Worm (Caenorhabditis elegans) whole organism, midembryonic: Measurements from ENCODE around the gene cwp-1.

Source experiments
- T22C8.4 ChIP-seq: fragments of 200-800 bp; sonication (Bioruptor generic); IDR thresholded peaks from 2 replicates; pipeline ENCODE4 v1.3.6; 2022; ENCODE audit warnings: missing genetic modification characterization, missing compliant biosample characterization
- cog-1 ChIP-seq: sonication (generic microtip); optimal IDR thresholded peaks from 2 replicates; lab custom pipeline; 2016; ENCODE audit warnings: missing genetic modification characterization, missing compliant biosample characterization
- flt-1 ChIP-seq: fragments of 200-800 bp; sonication (Bioruptor generic); IDR thresholded peaks from 2 replicates; pipeline ENCODE4 v1.3.6; 2022; ENCODE audit warnings: missing genetic modification characterization, missing compliant biosample characterization
- klf-2 ChIP-seq: fragments of 200-800 bp; sonication (Bioruptor generic); conservative IDR thresholded peaks from 2 replicates; pipeline ENCODE4 v1.3.6; 2022; ENCODE audit warnings: missing genetic modification reagents, missing genetic modification characterization, missing compliant biosample characterization
- med-1 ChIP-seq: sonication (generic microtip); optimal IDR thresholded peaks from 2 replicates; lab custom pipeline; 2017; ENCODE audit warnings: missing genetic modification characterization, mild to moderate bottlenecking, missing compliant biosample characterization, antibody characterized with exemption, missing genetic modification reagents; ENCODE audit not compliant: insufficient read depth
- ref-1 ChIP-seq: fragments of 200-800 bp; sonication (Bioruptor generic); conservative IDR thresholded peaks from 2 replicates; pipeline ENCODE4 v1.3.6; 2022; ENCODE audit warnings: missing genetic modification reagents, missing genetic modification characterization, missing compliant biosample characterization
- tab-1 ChIP-seq: fragments of 200-800 bp; sonication (Bioruptor generic); IDR thresholded peaks from 2 replicates; pipeline ENCODE4 v1.3.6; 2022; ENCODE audit warnings: missing genetic modification characterization, missing compliant biosample characterization
- ztf-23 ChIP-seq: fragments of 200-800 bp; sonication (Bioruptor generic); IDR thresholded peaks from 2 replicates; pipeline ENCODE4 v1.3.6; 2022; ENCODE audit warnings: missing genetic modification reagents, missing genetic modification characterization, missing compliant biosample characterization
- ztf-29 ChIP-seq: fragments of 200-800 bp; sonication (Bioruptor generic); IDR thresholded peaks from 2 replicates; pipeline ENCODE4 v1.3.6; 2022; ENCODE audit warnings: missing genetic modification reagents, missing genetic modification characterization, missing compliant biosample characterization

- TF ChIP-seq cog-1 (tag; lab: Kevin White, UChicago): no peak
- TF ChIP-seq ztf-29: no peak
- TF ChIP-seq ref-1 (GFP tag; lab: Robert Waterston, UW): no peak
- no peak for TF ChIP-seq flt-1 (GFP tag; lab: Robert Waterston, UW)
- TF ChIP-seq ztf-23: no peak
- no peak for TF ChIP-seq med-1 (GFP tag; lab: Kevin White, UChicago)
- no peak for TF ChIP-seq tab-1 (GFP tag; lab: Robert Waterston, UW)
- TF ChIP-seq klf-2 (GFP tag; lab: Robert Waterston, UW): no peak
- no peak for TF ChIP-seq T22C8.4 (GFP tag; lab: Robert Waterston, UW)
These were observed 3.5 kb upstream of the cwp-1 start, which contains the start of gene abhd-5.2 for ce11 chrV:4844591-4844990.
